Worm (Caenorhabditis elegans) whole organism, L1 larva: ENCODE measurements around the gene D2023.3.

Experiments used
- C04F5.9 ChIP-seq: sonication (generic microtip); optimal IDR thresholded peaks from 2 replicates; lab custom pipeline; 2016; ENCODE audit warnings: missing genetic modification characterization, missing compliant biosample characterization
- C34B4.2 ChIP-seq: sonication (generic microtip); optimal IDR thresholded peaks from 2 replicates; lab custom pipeline; 2017; ENCODE audit warnings: mild to moderate bottlenecking, missing genetic modification characterization, missing compliant biosample characterization
- Y116A8C.19 ChIP-seq: sonication (generic microtip); optimal IDR thresholded peaks from 2 replicates; lab custom pipeline; 2016; ENCODE audit warnings: missing compliant biosample characterization, missing genetic modification characterization, borderline replicate concordance
- alr-1 ChIP-seq: fragments of 200-800 bp; sonication (Bioruptor generic); optimal IDR thresholded peaks from 2 replicates; lab custom pipeline; 2018; ENCODE audit warnings: borderline replicate concordance, mild to moderate bottlenecking, missing genetic modification characterization, missing compliant biosample characterization
- aly-2 ChIP-seq: fragments of 150-350 bp; optimal IDR thresholded peaks from 2 replicates; lab custom pipeline; 2014; ENCODE audit warnings: missing biosample characterization, missing genetic modification characterization
- ama-1 ChIP-seq: fragments of 150-350 bp; optimal IDR thresholded peaks from 2 replicates; lab custom pipeline; 2014
- blmp-1 ChIP-seq: fragments of 150-350 bp; optimal IDR thresholded peaks from 2 replicates; lab custom pipeline; 2014; ENCODE audit warnings: missing biosample characterization, missing genetic modification characterization
- ceh-8 ChIP-seq: fragments of 200-800 bp; sonication (Bioruptor generic); optimal IDR thresholded peaks from 2 replicates; lab custom pipeline; 2018; ENCODE audit warnings: mild to moderate bottlenecking, missing genetic modification characterization, moderate library complexity, missing compliant biosample characterization
- ceh-82 ChIP-seq, 3 experiments: fragments of 150-350 bp in 1 of 3; sonication (generic microtip) in 2 of 3; optimal IDR thresholded peaks; 2 replicates each; lab custom pipeline; 2014 to 2017; ENCODE audit warnings: missing biosample characterization in 3 of 3, missing genetic modification characterization in 3 of 3
- ceh-88 ChIP-seq: fragments of 200-800 bp; sonication (Bioruptor generic); IDR thresholded peaks from 2 replicates; pipeline ENCODE4 v1.3.6; 2022; ENCODE audit warnings: missing genetic modification characterization, missing compliant biosample characterization
- ces-1 ChIP-seq: fragments of 150-350 bp; optimal IDR thresholded peaks from 2 replicates; lab custom pipeline; 2014; ENCODE audit warnings: missing biosample characterization, missing genetic modification reagents, missing genetic modification characterization
- dpl-1 ChIP-seq, 3 experiments: fragments of 150-350 bp in 2 of 3; sonication (generic microtip) in 1 of 3; optimal IDR thresholded peaks; 2 replicates each; lab custom pipeline; 2014 to 2017; ENCODE audit warnings: missing biosample characterization in 3 of 3, missing genetic modification characterization in 3 of 3, missing genetic modification reagents in 3 of 3
- efl-1 ChIP-seq, 4 experiments: fragments of 150-350 bp; optimal IDR thresholded peaks in 3 of 4; peaks in 1 of 4; 1 replicate in 1 of 4; 2 replicates in 3 of 4; lab custom pipeline; 2014; ENCODE audit warnings: missing biosample characterization in 2 of 4, missing genetic modification characterization in 2 of 4, missing genetic modification reagents in 2 of 4
- efl-3 ChIP-seq: fragments of 200-800 bp; sonication (Bioruptor generic); optimal IDR thresholded peaks from 2 replicates; lab custom pipeline; 2018; ENCODE audit warnings: mild to moderate bottlenecking, missing genetic modification characterization, missing compliant biosample characterization
- egl-27 ChIP-seq, 2 experiments: fragments of 150-350 bp in 1 of 2; sonication (generic microtip); optimal IDR thresholded peaks; 3 replicates each; lab custom pipeline; 2017 to 2018; ENCODE audit warnings: missing biosample characterization in 2 of 2, missing genetic modification characterization in 2 of 2, missing genetic modification reagents in 2 of 2
- fkh-4 ChIP-seq: sonication (generic microtip); optimal IDR thresholded peaks from 2 replicates; lab custom pipeline; 2016; ENCODE audit warnings: missing compliant biosample characterization, missing genetic modification characterization, borderline replicate concordance
- hpl-2 ChIP-seq: fragments of 150-350 bp; optimal IDR thresholded peaks from 2 replicates; lab custom pipeline; 2014; ENCODE audit warnings: missing biosample characterization, missing genetic modification reagents, missing genetic modification characterization
- lin-14 ChIP-seq: fragments of 200-800 bp; sonication (Bioruptor generic); optimal IDR thresholded peaks from 2 replicates; lab custom pipeline; 2018; ENCODE audit warnings: mild to moderate bottlenecking, missing genetic modification characterization, moderate library complexity, missing compliant biosample characterization
- lin-35 ChIP-seq, 2 experiments: fragments of 150-350 bp; optimal IDR thresholded peaks; 2 replicates each; lab custom pipeline; 2014; ENCODE audit warnings: missing biosample characterization in 2 of 2, missing genetic modification characterization in 2 of 2, missing genetic modification reagents in 2 of 2
- lin-39 ChIP-seq: fragments of 150-350 bp; optimal IDR thresholded peaks from 2 replicates; lab custom pipeline; 2014; ENCODE audit warnings: missing biosample characterization, missing genetic modification reagents, missing genetic modification characterization
- lir-3 ChIP-seq: sonication (generic microtip); optimal IDR thresholded peaks from 2 replicates; lab custom pipeline; 2016; ENCODE audit warnings: mild to moderate bottlenecking, missing genetic modification characterization, moderate library complexity, missing compliant biosample characterization; ENCODE audit not compliant: poor library complexity
- mef-2 ChIP-seq: fragments of 150-350 bp; optimal IDR thresholded peaks from 2 replicates; lab custom pipeline; 2014; ENCODE audit warnings: missing biosample characterization, missing genetic modification characterization
- nhr-19 ChIP-seq: fragments of 200-800 bp; sonication (Bioruptor generic); conservative IDR thresholded peaks from 2 replicates; pipeline ENCODE4 v1.3.6; 2022; ENCODE audit warnings: missing genetic modification characterization, missing compliant biosample characterization
- nhr-20 ChIP-seq: sonication (generic microtip); optimal IDR thresholded peaks from 2 replicates; lab custom pipeline; 2016; ENCODE audit warnings: mild to moderate bottlenecking, missing genetic modification characterization, missing compliant biosample characterization
- nhr-28 ChIP-seq: fragments of 150-350 bp; optimal IDR thresholded peaks from 2 replicates; lab custom pipeline; 2014; ENCODE audit warnings: missing biosample characterization, missing genetic modification characterization
- nhr-47 ChIP-seq: sonication (generic microtip); optimal IDR thresholded peaks from 2 replicates; lab custom pipeline; 2016; ENCODE audit warnings: mild to moderate bottlenecking, missing genetic modification characterization, moderate library complexity, missing compliant biosample characterization
- nhr-71 ChIP-seq: sonication (generic microtip); optimal IDR thresholded peaks from 2 replicates; lab custom pipeline; 2016; ENCODE audit warnings: mild to moderate bottlenecking, missing genetic modification characterization, moderate library complexity, missing compliant biosample characterization
- nhr-76 ChIP-seq: sonication (generic microtip); optimal IDR thresholded peaks from 2 replicates; lab custom pipeline; 2017; ENCODE audit warnings: missing biosample characterization, missing genetic modification characterization
- nhr-77 ChIP-seq: fragments of 150-350 bp; optimal IDR thresholded peaks from 2 replicates; lab custom pipeline; 2014; ENCODE audit warnings: missing biosample characterization, missing genetic modification characterization
- nhr-85 ChIP-seq: sonication (generic microtip); peaks from one replicate; lab custom pipeline; 2016; ENCODE audit warnings: missing genetic modification characterization, inconsistent platforms, missing compliant biosample characterization
- pag-3 ChIP-seq: sonication (generic microtip); optimal IDR thresholded peaks from 2 replicates; lab custom pipeline; 2017; ENCODE audit warnings: missing genetic modification characterization, mild to moderate bottlenecking, missing compliant biosample characterization, antibody characterized with exemption, borderline replicate concordance; ENCODE audit not compliant: insufficient read depth
- sptf-1 ChIP-seq: fragments of 150-350 bp; optimal IDR thresholded peaks from 2 replicates; lab custom pipeline; 2014; ENCODE audit warnings: missing biosample characterization, missing genetic modification characterization
- swsn-7 ChIP-seq: sonication (generic microtip); optimal IDR thresholded peaks from 2 replicates; lab custom pipeline; 2016; ENCODE audit warnings: missing genetic modification characterization, missing compliant biosample characterization
- tlp-1 ChIP-seq: fragments of 150-350 bp; optimal IDR thresholded peaks from 2 replicates; lab custom pipeline; 2014; ENCODE audit warnings: missing biosample characterization, missing genetic modification characterization
- unc-30 ChIP-seq: sonication (generic microtip); optimal IDR thresholded peaks from 2 replicates; lab custom pipeline; 2017; ENCODE audit warnings: missing biosample characterization, missing genetic modification characterization
- unc-62 ChIP-seq: fragments of 150-350 bp; optimal IDR thresholded peaks from 2 replicates; lab custom pipeline; 2014; ENCODE audit warnings: missing biosample characterization, missing genetic modification reagents, missing genetic modification characterization
- unc-86 ChIP-seq: sonication (generic microtip); optimal IDR thresholded peaks from 2 replicates; lab custom pipeline; 2016; ENCODE audit warnings: missing genetic modification characterization, missing compliant biosample characterization
- vab-15 ChIP-seq: sonication (generic microtip); optimal IDR thresholded peaks from 2 replicates; lab custom pipeline; 2017; ENCODE audit warnings: missing genotype, mild to moderate bottlenecking, missing genetic modification characterization, missing compliant biosample characterization
- zag-1 ChIP-seq: fragments of 150-350 bp; optimal IDR thresholded peaks from 2 replicates; lab custom pipeline; 2014; ENCODE audit warnings: missing biosample characterization, missing genetic modification characterization
- ztf-11 ChIP-seq, 2 experiments: sonication (generic microtip); optimal IDR thresholded peaks; 2 replicates each; lab custom pipeline; 2016 to 2017; ENCODE audit warnings: missing genetic modification characterization in 2 of 2, missing biosample characterization in 1 of 2, missing compliant biosample characterization in 1 of 2
- ztf-4 ChIP-seq: fragments of 150-350 bp; optimal IDR thresholded peaks from 2 replicates; lab custom pipeline; 2014; ENCODE audit warnings: missing biosample characterization, missing genetic modification characterization

D2023.3 gene

ce11 chrV:11822461-11822939 is 10.7 kb upstream of the D2023.3 start, which contains the start of gene pyc-1 (continued):
- TF ChIP-seq tlp-1 (tag; lab: Kevin White, UChicago) (no peak), pag-3 (tag; lab: Kevin White, UChicago) (no peak), unc-30 (tag; lab: Kevin White, UChicago) (no peak), nhr-77 (tag; lab: Kevin White, UChicago) (no peak), nhr-85 (peak; percentile 62), fkh-4 (tag; lab: Kevin White, UChicago) (no peak), ces-1 (GFP tag; lab: Kevin White, UChicago) (no peak), nhr-76 (tag; lab: Kevin White, UChicago) (no peak), efl-3 (GFP tag; lab: Kevin White, UChicago) (no peak), sptf-1 (no peak), lin-14 (GFP tag; lab: Kevin White, UChicago) (peak; percentile 64), ztf-11 (tag; optimal IDR thresholded peaks at IDR 0.05; lab: Kevin White, UChicago) (no peak), nhr-28 (tag; lab: Kevin White, UChicago) (no peak), C04F5.9 (tag; lab: Kevin White, UChicago) (no peak), nhr-47 (peak; percentile 38), lin-39 (tag; lab: Kevin White, UChicago) (no peak), alr-1 (no peak), swsn-7 (tag; lab: Kevin White, UChicago) (peak; percentile 34), egl-27 (tag; optimal IDR thresholded peaks at IDR 0.05; lab: Kevin White, UChicago) (no peak), ceh-8 (no peak), hpl-2 (GFP tag; lab: Kevin White, UChicago) (no peak), lir-3 (tag; lab: Kevin White, UChicago) (peak; percentile 52), ceh-88 (GFP tag; lab: Robert Waterston, UW) (peak; percentile 49), zag-1 (no peak), dpl-1 (GFP tag; optimal IDR thresholded peaks at IDR 0.05; lab: Kevin White, UChicago) (peak; percentile 14 to 39 (median 24)), nhr-19 (GFP tag; lab: Robert Waterston, UW) (peak; percentile 88), ceh-82 (tag; optimal IDR thresholded peaks at IDR 0.05; lab: Kevin White, UChicago) (no peak), blmp-1 (tag; lab: Kevin White, UChicago) (peak; percentile 6), Y116A8C.19 (no peak), vab-15 (no peak), aly-2 (tag; lab: Kevin White, UChicago) (no peak), unc-86 (no peak), mef-2 (tag; lab: Kevin White, UChicago) (no peak), C34B4.2 (tag; lab: Kevin White, UChicago) (no peak), nhr-20 (tag; lab: Kevin White, UChicago) (peak; percentile 73), ztf-4 (tag; lab: Kevin White, UChicago) (peak; percentile 13)

- TF ChIP-seq ama-1 (lab: Kevin White, UChicago) (peak; percentile 2), unc-62 (GFP tag; lab: Kevin White, UChicago) (no peak), lin-35 (GFP tag; optimal IDR thresholded peaks at IDR 0.05; lab: Kevin White, UChicago) (peak in 1 of 2 experiments; percentile 3), nhr-71 (tag; lab: Kevin White, UChicago) (peak; percentile 1), nhr-85 (peak; percentile 61)
- TF ChIP-seq, all 84 proteins: peak for 4
Measured at ce11 chrV:11820551-11820950, 8.7 kb upstream of the D2023.3 start.

- no peak for TF ChIP-seq lin-35 (GFP tag; optimal IDR thresholded peaks at IDR 0.05; lab: Kevin White, UChicago)
- TF ChIP-seq efl-1 (optimal IDR thresholded peaks at IDR 0.05; lab: Kevin White, UChicago) = no peak
- peak in 1 of 2 experiments; percentile 65 for TF ChIP-seq efl-1 (GFP tag; optimal IDR thresholded peaks at IDR 0.05 in 1 of 2; lab: Kevin White, UChicago)
Measured at ce11 chrV:11819451-11819850, 7.6 kb upstream of the D2023.3 start.
